Fruit fly (Drosophila melanogaster): Measurements from ENCODE around the gene CG10486.

CG10486 gene

dm6 chr3L:5922005-5922685, 15.6 kb upstream of the CG10486 start, which contains the start of gene CG32407:
TSS of gene CG32407 (plus strand) at chr3L:5922055.
- no peak for TF ChIP-seq CG17801 (GFP tag; optimal IDR thresholded peaks at IDR 0.05; ENCODE audit: partially characterized antibody)

- TF ChIP-seq CG17801 (GFP tag; optimal IDR thresholded peaks at IDR 0.05; ENCODE audit: partially characterized antibody), result no peak
Measured at dm6 chr3L:5921216-5921615, 14.7 kb upstream of the CG10486 start, which contains the start of gene PXo. TSS of gene PXo (minus strand) at chr3L:5921316.

- no peak for TF ChIP-seq CG17801 (GFP tag; optimal IDR thresholded peaks at IDR 0.05; ENCODE audit: partially characterized antibody)
Measured at dm6 chr3L:5920778-5921177, 14.3 kb upstream of the CG10486 start.

- TF ChIP-seq CG17801 (GFP tag; optimal IDR thresholded peaks at IDR 0.05; ENCODE audit: partially characterized antibody), result no peak
Measured at dm6 chr3L:5907077-5907476, 578 bp upstream of the CG10486 start, which contains the start of gene CG13288. TSS of gene CG13288 (plus strand) at chr3L:5907381.

dm6 chr3L:5903955-5904354, 2.5 kb downstream of the CG10486 start, which contains the start of gene CG32413:
TSS of gene CG32413 (minus strand) at chr3L:5904055.
- no peak for TF ChIP-seq CG17801 (GFP tag; optimal IDR thresholded peaks at IDR 0.05; ENCODE audit: partially characterized antibody)

dm6 chr3L:5902189-5902765, 4.2 kb downstream of the CG10486 start, which contains the start of gene QC:
TSS of gene QC (minus strand) at chr3L:5902456.
- TF ChIP-seq CG17801 (GFP tag; optimal IDR thresholded peaks at IDR 0.05; ENCODE audit: partially characterized antibody), result no peak

- TF ChIP-seq CG17801 (GFP tag; optimal IDR thresholded peaks at IDR 0.05; ENCODE audit: partially characterized antibody), result peak; percentile 5
Measured at dm6 chr3L:5899305-5899704, 7.2 kb downstream of the CG10486 start, which contains the start of gene CG32409. TSS of gene CG32409 (plus strand) at chr3L:5899528.

dm6 chr3L:5897228-5897688, 9.2 kb downstream of the CG10486 start, which contains the start of the genes PolE2 and CG5592:
TSS of gene PolE2 (minus strand) at chr3L:5897435.
TSS of gene CG5592 (plus strand) at chr3L:5897638.
- TF ChIP-seq CG17801 (GFP tag; optimal IDR thresholded peaks at IDR 0.05; ENCODE audit: partially characterized antibody), result no peak

- TF ChIP-seq CG17801 (GFP tag; optimal IDR thresholded peaks at IDR 0.05; ENCODE audit: partially characterized antibody), result no peak
Measured at dm6 chr3L:5893063-5893462, 13.4 kb downstream of the CG10486 start.

dm6 chr3L:5891812-5892211, 14.7 kb downstream of the CG10486 start:
- no peak for TF ChIP-seq CG17801 (GFP tag; optimal IDR thresholded peaks at IDR 0.05; ENCODE audit: partially characterized antibody)

- TF ChIP-seq CG17801 (GFP tag; optimal IDR thresholded peaks at IDR 0.05; ENCODE audit: partially characterized antibody), result no peak
Measured at dm6 chr3L:5891114-5891513, 15.4 kb downstream of the CG10486 start.

- TF ChIP-seq CG17801 (GFP tag; optimal IDR thresholded peaks at IDR 0.05; ENCODE audit: partially characterized antibody), result no peak
Measured at dm6 chr3L:5884735-5885134, 21.8 kb downstream of the CG10486 start.

- no peak for TF ChIP-seq CG17801 (GFP tag; optimal IDR thresholded peaks at IDR 0.05; ENCODE audit: partially characterized antibody)
Measured at dm6 chr3L:5882209-5882403, 24.4 kb downstream of the CG10486 start, which contains the start of gene CG13287. TSS of gene CG13287 (plus strand) at chr3L:5882304.

dm6 chr3L:5881310-5882208, 24.9 kb downstream of the CG10486 start:
- no peak for TF ChIP-seq CG17801 (GFP tag; optimal IDR thresholded peaks at IDR 0.05; ENCODE audit: partially characterized antibody)

dm6 chr3L:5878734-5879291, 27.7 kb downstream of the CG10486 start:
- no peak for TF ChIP-seq CG17801 (GFP tag; optimal IDR thresholded peaks at IDR 0.05; ENCODE audit: partially characterized antibody)
